Worm (Caenorhabditis elegans) whole organism, young adult: ENCODE data around the gene sulp-4.

Experiments
- B0035.1 ChIP-seq: sonication (generic microtip); optimal IDR thresholded peaks from 2 replicates; lab custom pipeline; 2016; ENCODE audit warnings: missing genetic modification characterization, mild to moderate bottlenecking, missing compliant biosample characterization, missing genotype, missing genetic modification reagents
- B0336.3 ChIP-seq: fragments of 200-800 bp; sonication (Bioruptor generic); IDR thresholded peaks from 2 replicates; pipeline ENCODE4 v1.3.6; 2022; ENCODE audit warnings: missing genetic modification characterization, missing compliant biosample characterization
- D2030.7 ChIP-seq: fragments of 200-800 bp; sonication (Bioruptor generic); IDR thresholded peaks from 2 replicates; pipeline ENCODE4 v1.3.6; 2022; ENCODE audit warnings: missing genetic modification reagents, missing genetic modification characterization, missing compliant biosample characterization
- F10E7.11 ChIP-seq: sonication (generic microtip); optimal IDR thresholded peaks from 2 replicates; lab custom pipeline; 2017; ENCODE audit warnings: mild to moderate bottlenecking, missing genetic modification characterization, moderate library complexity, missing compliant biosample characterization
- F23B12.7 ChIP-seq: sonication (generic microtip); optimal IDR thresholded peaks from 2 replicates; lab custom pipeline; 2017; ENCODE audit warnings: missing genetic modification characterization, mild to moderate bottlenecking, missing compliant biosample characterization, antibody characterized with exemption, moderate library complexity; ENCODE audit not compliant: insufficient read depth
- F52B5.7 ChIP-seq: sonication (generic microtip); optimal IDR thresholded peaks from 2 replicates; lab custom pipeline; 2016; ENCODE audit warnings: mild to moderate bottlenecking, missing genetic modification characterization, missing compliant biosample characterization
- K11D2.4 ChIP-seq: fragments of 200-800 bp; sonication (Bioruptor generic); IDR thresholded peaks from 2 replicates; pipeline ENCODE4 v1.3.6; 2022; ENCODE audit warnings: missing genetic modification reagents, missing genetic modification characterization, missing compliant biosample characterization
- Y53G8AR.9 ChIP-seq: fragments of 200-800 bp; sonication (Bioruptor generic); conservative IDR thresholded peaks from 2 replicates; pipeline ENCODE4 v1.3.6; 2022; ENCODE audit warnings: missing genetic modification reagents, missing genetic modification characterization, missing compliant biosample characterization
- akir-1 ChIP-seq: fragments of 200-800 bp; sonication (Bioruptor generic); optimal IDR thresholded peaks from 2 replicates; lab custom pipeline; 2018; ENCODE audit warnings: mild to moderate bottlenecking, missing genetic modification characterization, moderate library complexity, missing compliant biosample characterization
- ama-1 ChIP-seq, 3 experiments: fragments of 150-350 bp in 1 of 3; sonication (generic microtip) in 2 of 3; optimal IDR thresholded peaks; 2 replicates each; lab custom pipeline; 2014 to 2018; ENCODE audit warnings: missing biosample characterization in 2 of 3, missing genetic modification characterization in 2 of 3, missing genetic modification reagents in 2 of 3
- aptf-3 ChIP-seq: fragments of 200-800 bp; sonication (Bioruptor generic); IDR thresholded peaks from 2 replicates; pipeline ENCODE4 v1.3.6; 2022; ENCODE audit warnings: missing genetic modification characterization, missing compliant biosample characterization
- attf-3 ChIP-seq: fragments of 200-800 bp; sonication (Bioruptor generic); conservative IDR thresholded peaks from 2 replicates; pipeline ENCODE4 v1.3.6; 2022; ENCODE audit warnings: missing genetic modification reagents, missing genetic modification characterization, missing compliant biosample characterization
- cebp-1 ChIP-seq, 2 experiments: fragments of 200-800 bp in 1 of 2; sonication (Bioruptor generic) in 1 of 2; sonication (generic microtip) in 1 of 2; IDR thresholded peaks in 1 of 2; optimal IDR thresholded peaks in 1 of 2; 2 replicates each; pipeline versions ENCODE4 v1.3.6 to Lab custom; 2017 to 2022; ENCODE audit warnings: missing compliant biosample characterization in 2 of 2, missing genetic modification characterization in 2 of 2, mild to moderate bottlenecking in 1 of 2, missing genetic modification reagents in 1 of 2, moderate library complexity in 1 of 2
- ceh-79 ChIP-seq: sonication (generic microtip); optimal IDR thresholded peaks from 2 replicates; lab custom pipeline; 2017; ENCODE audit warnings: mild to moderate bottlenecking, missing genetic modification characterization, missing compliant biosample characterization
- chd-7 ChIP-seq: sonication (generic microtip); optimal IDR thresholded peaks from 2 replicates; lab custom pipeline; 2016; ENCODE audit warnings: mild to moderate bottlenecking, missing genetic modification characterization, moderate library complexity, missing compliant biosample characterization
- dpff-1 ChIP-seq: sonication (generic microtip); optimal IDR thresholded peaks from 2 replicates; lab custom pipeline; 2017; ENCODE audit warnings: mild to moderate bottlenecking, missing genetic modification characterization, missing compliant biosample characterization
- egl-18 ChIP-seq: fragments of 200-800 bp; sonication (Bioruptor generic); IDR thresholded peaks from 2 replicates; pipeline ENCODE4 v1.3.6; 2022; ENCODE audit warnings: missing genetic modification reagents, missing genetic modification characterization, missing compliant biosample characterization
- fkh-3 ChIP-seq: sonication (generic microtip); optimal IDR thresholded peaks from 2 replicates; lab custom pipeline; 2016; ENCODE audit warnings: mild to moderate bottlenecking, missing genetic modification characterization, missing compliant biosample characterization
- hsf-1 ChIP-seq: fragments of 200-800 bp; sonication (Bioruptor generic); IDR thresholded peaks from 2 replicates; pipeline ENCODE4 v1.3.6; 2022; ENCODE audit warnings: missing genetic modification reagents, missing genetic modification characterization, missing compliant biosample characterization
- lag-1 ChIP-seq: fragments of 200-800 bp; sonication (Bioruptor generic); IDR thresholded peaks from 2 replicates; pipeline ENCODE4 v1.3.6; 2022; ENCODE audit warnings: missing genetic modification reagents, missing genetic modification characterization, missing compliant biosample characterization
- let-526 ChIP-seq: fragments of 200-800 bp; sonication (Bioruptor generic); IDR thresholded peaks from 2 replicates; pipeline ENCODE4 v1.3.6; 2022; ENCODE audit warnings: missing genetic modification reagents, missing genetic modification characterization, missing compliant biosample characterization
- lin-26 ChIP-seq: fragments of 200-800 bp; sonication (Bioruptor generic); IDR thresholded peaks from 2 replicates; pipeline ENCODE4 v1.3.6; 2022; ENCODE audit warnings: missing genetic modification reagents, missing genetic modification characterization, missing compliant biosample characterization
- lir-1 ChIP-seq: fragments of 200-800 bp; sonication (Bioruptor generic); conservative IDR thresholded peaks from 2 replicates; pipeline ENCODE4 v1.3.6; 2022; ENCODE audit warnings: missing genetic modification reagents, missing genetic modification characterization, missing compliant biosample characterization
- madf-10 ChIP-seq: sonication (generic microtip); optimal IDR thresholded peaks from 2 replicates; lab custom pipeline; 2016; ENCODE audit warnings: mild to moderate bottlenecking, missing genetic modification characterization, missing compliant biosample characterization
- madf-3 ChIP-seq: fragments of 200-800 bp; sonication (Bioruptor generic); IDR thresholded peaks from 2 replicates; pipeline ENCODE4 v1.3.6; 2022; ENCODE audit warnings: missing genetic modification reagents, missing genetic modification characterization, missing compliant biosample characterization
- mcd-1 ChIP-seq: fragments of 200-800 bp; sonication (Bioruptor generic); IDR thresholded peaks from 2 replicates; pipeline ENCODE4 v1.3.6; 2022; ENCODE audit warnings: missing genetic modification reagents, missing genetic modification characterization, missing compliant biosample characterization
- mes-4 ChIP-seq: sonication (generic microtip); optimal IDR thresholded peaks from 2 replicates; lab custom pipeline; 2016; ENCODE audit warnings: missing genotype, missing genetic modification characterization, missing compliant biosample characterization
- mxl-1 ChIP-seq: sonication (generic microtip); optimal IDR thresholded peaks from 2 replicates; lab custom pipeline; 2016; ENCODE audit warnings: missing genetic modification characterization, missing compliant biosample characterization
- nfyb-1 ChIP-seq: fragments of 200-800 bp; sonication (Bioruptor generic); IDR thresholded peaks from 2 replicates; pipeline ENCODE4 v1.3.6; 2022; ENCODE audit warnings: missing genetic modification reagents, missing genetic modification characterization, missing compliant biosample characterization
- nhr-27 ChIP-seq: fragments of 200-800 bp; sonication (Bioruptor generic); optimal IDR thresholded peaks from 2 replicates; lab custom pipeline; 2018; ENCODE audit warnings: mild to moderate bottlenecking, missing genetic modification characterization, moderate library complexity, missing compliant biosample characterization
- nhr-80 ChIP-seq: sonication (generic microtip); optimal IDR thresholded peaks from 2 replicates; lab custom pipeline; 2016; ENCODE audit warnings: missing genetic modification characterization, missing compliant biosample characterization
- pha-4 ChIP-seq: fragments of 150-350 bp; sonication (generic microtip); optimal IDR thresholded peaks from 2 replicates; lab custom pipeline; 2014; ENCODE audit warnings: missing biosample characterization, missing genetic modification reagents, missing genetic modification characterization
- repo-1 ChIP-seq: sonication (generic microtip); optimal IDR thresholded peaks from 2 replicates; lab custom pipeline; 2017; ENCODE audit warnings: mild to moderate bottlenecking, missing genetic modification characterization, missing compliant biosample characterization
- sdz-38 ChIP-seq: sonication (generic microtip); optimal IDR thresholded peaks from 2 replicates; lab custom pipeline; 2016; ENCODE audit warnings: missing genotype, missing genetic modification characterization, missing compliant biosample characterization
- snpc-1.1 ChIP-seq: sonication (generic microtip); optimal IDR thresholded peaks from 2 replicates; lab custom pipeline; 2017; ENCODE audit warnings: missing genetic modification characterization, mild to moderate bottlenecking, missing compliant biosample characterization, antibody characterized with exemption, moderate library complexity, missing genotype, missing genetic modification reagents; ENCODE audit not compliant: insufficient read depth
- snpc-3.4 ChIP-seq: sonication (generic microtip); optimal IDR thresholded peaks from 2 replicates; lab custom pipeline; 2017; ENCODE audit warnings: missing genetic modification characterization, mild to moderate bottlenecking, missing compliant biosample characterization, antibody characterized with exemption, moderate library complexity, missing genotype, missing genetic modification reagents
- somi-1 ChIP-seq: fragments of 200-800 bp; sonication (Bioruptor generic); optimal IDR thresholded peaks from 2 replicates; lab custom pipeline; 2018; ENCODE audit warnings: mild to moderate bottlenecking, missing genetic modification characterization, missing compliant biosample characterization
- sptf-2 ChIP-seq: fragments of 200-800 bp; sonication (Bioruptor generic); optimal IDR thresholded peaks from 2 replicates; lab custom pipeline; 2018; ENCODE audit warnings: mild to moderate bottlenecking, missing genetic modification characterization, missing compliant biosample characterization
- tlf-1 ChIP-seq: fragments of 200-800 bp; sonication (Bioruptor generic); optimal IDR thresholded peaks from 2 replicates; lab custom pipeline; 2018; ENCODE audit warnings: mild to moderate bottlenecking, missing genetic modification characterization, missing compliant biosample characterization
- unc-130 ChIP-seq: sonication (generic microtip); optimal IDR thresholded peaks from 2 replicates; lab custom pipeline; 2016; ENCODE audit warnings: missing genetic modification reagents, missing genetic modification characterization, missing compliant biosample characterization
- zfh-2 ChIP-seq: fragments of 200-800 bp; sonication (Bioruptor generic); conservative IDR thresholded peaks from 2 replicates; pipeline ENCODE4 v1.3.6; 2022; ENCODE audit warnings: missing genetic modification reagents, missing genetic modification characterization, missing compliant biosample characterization
- ztf-28 ChIP-seq: fragments of 200-800 bp; sonication (Bioruptor generic); IDR thresholded peaks from 2 replicates; pipeline ENCODE4 v1.3.6; 2022; ENCODE audit warnings: missing genetic modification reagents, missing genetic modification characterization, missing compliant biosample characterization

sulp-4 gene

ce11 chrV:11888656-11889055 is 13.5 kb downstream of the sulp-4 start:
- TF ChIP-seq nhr-27 (tag; lab: Kevin White, UChicago), result peak; percentile 47
- no peak for TF ChIP-seq fkh-3 (tag; lab: Kevin White, UChicago)
- no peak for TF ChIP-seq madf-10 (tag; lab: Kevin White, UChicago)
- TF ChIP-seq pha-4, result peak; percentile 61
- TF ChIP-seq Y53G8AR.9 (GFP tag; lab: Robert Waterston, UW), result no peak
- peak; percentile 30; the same call in 1 of the 2 replicates for TF ChIP-seq hsf-1
- TF ChIP-seq ama-1 (optimal IDR thresholded peaks at IDR 0.05; lab: Kevin White, UChicago), result peak; percentile 27
- TF ChIP-seq ama-1 (GFP tag; optimal IDR thresholded peaks at IDR 0.05; lab: Kevin White, UChicago), result no peak
- 0 out of 2 replicates have a peak, but pooled peaks have one; percentile 10 for TF ChIP-seq nfyb-1 (GFP tag; lab: Robert Waterston, UW)
- TF ChIP-seq K11D2.4, result 0 out of 2 replicates have a peak, but pooled peaks have one; percentile 11
- TF ChIP-seq mxl-1 (tag; lab: Kevin White, UChicago), result no peak
- TF ChIP-seq, all 124 proteins: peak for 6

- no peak for TF ChIP-seq B0035.1
- no peak for TF ChIP-seq F10E7.11
- no peak for TF ChIP-seq dpff-1
- TF ChIP-seq sdz-38 (tag; lab: Kevin White, UChicago), result no peak
- TF ChIP-seq B0336.3 (GFP tag; lab: Robert Waterston, UW), result no peak
- no peak for TF ChIP-seq madf-10 (tag; lab: Kevin White, UChicago)
- TF ChIP-seq lag-1 (GFP tag; lab: Robert Waterston, UW), result no peak
- peak; percentile 45; the same call in 1 of the 2 replicates for TF ChIP-seq Y53G8AR.9 (GFP tag; lab: Robert Waterston, UW)
- no peak for TF ChIP-seq nhr-80 (tag; lab: Kevin White, UChicago)
- no peak for TF ChIP-seq sptf-2 (GFP tag; lab: Kevin White, UChicago)
- 0 out of 2 replicates have a peak, but pooled peaks have one; percentile 33 for TF ChIP-seq lir-1 (GFP tag; lab: Robert Waterston, UW)
- TF ChIP-seq let-526, result peak; percentile 15; the same call in 1 of the 2 replicates
- no peak for TF ChIP-seq lin-26 (GFP tag; lab: Robert Waterston, UW)
- no peak for TF ChIP-seq mcd-1 (GFP tag; lab: Robert Waterston, UW)
- TF ChIP-seq akir-1 (GFP tag; lab: Kevin White, UChicago), result no peak
- TF ChIP-seq snpc-1.1 (tag; lab: Kevin White, UChicago), result no peak
- TF ChIP-seq ceh-79 (tag; lab: Kevin White, UChicago), result no peak
- no peak for TF ChIP-seq mes-4
- TF ChIP-seq somi-1 (GFP tag; lab: Kevin White, UChicago), result peak; percentile 6
- no peak for TF ChIP-seq zfh-2 (GFP tag; lab: Robert Waterston, UW)
- no peak for TF ChIP-seq ztf-28
- no peak for TF ChIP-seq D2030.7 (GFP tag; lab: Robert Waterston, UW)
- no peak for TF ChIP-seq hsf-1
- no peak for TF ChIP-seq cebp-1 (GFP tag; IDR thresholded peaks at IDR 0.05; lab: Robert Waterston, UW)
- TF ChIP-seq cebp-1 (tag; optimal IDR thresholded peaks at IDR 0.05; lab: Kevin White, UChicago), result peak; percentile 40
- TF ChIP-seq chd-7 (tag; lab: Kevin White, UChicago), result no peak
- TF ChIP-seq tlf-1, result peak; percentile 63
- no peak for TF ChIP-seq mxl-1 (tag; lab: Kevin White, UChicago)
- peak; percentile 71 for TF ChIP-seq repo-1 (tag; lab: Kevin White, UChicago)
- TF ChIP-seq unc-130, result no peak
- TF ChIP-seq madf-3 (GFP tag; lab: Robert Waterston, UW), result 0 out of 2 replicates have a peak, but pooled peaks have one; percentile 55
- peak; percentile 43 for TF ChIP-seq F23B12.7 (tag; lab: Kevin White, UChicago)
- peak; percentile 41 for TF ChIP-seq F52B5.7 (tag; lab: Kevin White, UChicago)
- TF ChIP-seq attf-3 (GFP tag; lab: Robert Waterston, UW), result no peak
- peak; percentile 84 for TF ChIP-seq ama-1 (optimal IDR thresholded peaks at IDR 0.05; lab: Kevin White, UChicago)
- TF ChIP-seq ama-1 (GFP tag; optimal IDR thresholded peaks at IDR 0.05; lab: Kevin White, UChicago), result no peak
- TF ChIP-seq aptf-3, result no peak
- no peak for TF ChIP-seq egl-18
- no peak for TF ChIP-seq snpc-3.4 (tag; lab: Kevin White, UChicago)
- peak; percentile 77 for TF ChIP-seq nfyb-1 (GFP tag; lab: Robert Waterston, UW)
Measured at ce11 chrV:11889115-11889935, 14.2 kb downstream of the sulp-4 start.
